Fruit fly (Drosophila melanogaster) whole organism, embryonic: ENCODE measurements around the gene CG44476.

Experiments used
- Bdp1 ChIP-seq: fragments of 200-800 bp; sonication (Bioruptor generic); optimal IDR thresholded peaks from 3 replicates; lab custom pipeline; 2016; ENCODE audit warnings: missing biosample characterization, missing genetic modification characterization
- HLH54F ChIP-seq: fragments of 200-800 bp; sonication (Bioruptor generic); optimal IDR thresholded peaks from 3 replicates; lab custom pipeline; 2016; ENCODE audit warnings: missing biosample characterization, missing genetic modification characterization
- ab ChIP-seq: fragments of 200-800 bp; sonication (Bioruptor generic); optimal IDR thresholded peaks from 2 replicates; lab custom pipeline; 2016; ENCODE audit warnings: missing biosample characterization, missing genetic modification characterization
- toy ChIP-seq: fragments of 200-800 bp; sonication (Bioruptor generic); IDR thresholded peaks from 2 replicates; pipeline ENCODE4 v1.3.6; 2022; ENCODE audit warnings: missing biosample characterization, missing genetic modification characterization

DNA sequence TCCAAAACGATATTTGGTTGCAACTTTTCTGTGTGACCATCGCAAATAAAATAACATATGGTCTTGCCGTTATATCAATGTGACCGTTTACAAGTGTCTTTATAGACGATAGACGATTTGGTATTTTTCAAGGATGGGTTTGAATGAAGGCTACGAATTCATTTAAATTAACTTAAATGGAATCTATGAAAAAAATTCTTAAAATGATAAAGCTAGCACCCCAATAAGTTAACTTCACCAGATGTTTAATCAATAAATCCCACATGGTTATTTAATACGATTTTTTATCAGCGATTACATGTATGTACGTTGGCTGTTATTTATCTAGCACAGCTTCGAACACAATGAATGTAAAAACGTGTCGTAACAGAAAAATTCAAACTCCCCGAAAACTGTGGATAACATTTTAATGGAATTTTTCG lies 45.7 kb upstream of the CG44476 start:
- TF ChIP-seq toy (GFP tag; lab: Robert Waterston, UW) = no peak
- TF ChIP-seq HLH54F (GFP tag; lab: Kevin White, UChicago) = no peak
- TF ChIP-seq ab (GFP tag; lab: Kevin White, UChicago) = no peak
- no peak for TF ChIP-seq Bdp1 (GFP tag; lab: Kevin White, UChicago)
